Worm (Caenorhabditis elegans): ENCODE data around the gene snpc-3.4.

DNA sequence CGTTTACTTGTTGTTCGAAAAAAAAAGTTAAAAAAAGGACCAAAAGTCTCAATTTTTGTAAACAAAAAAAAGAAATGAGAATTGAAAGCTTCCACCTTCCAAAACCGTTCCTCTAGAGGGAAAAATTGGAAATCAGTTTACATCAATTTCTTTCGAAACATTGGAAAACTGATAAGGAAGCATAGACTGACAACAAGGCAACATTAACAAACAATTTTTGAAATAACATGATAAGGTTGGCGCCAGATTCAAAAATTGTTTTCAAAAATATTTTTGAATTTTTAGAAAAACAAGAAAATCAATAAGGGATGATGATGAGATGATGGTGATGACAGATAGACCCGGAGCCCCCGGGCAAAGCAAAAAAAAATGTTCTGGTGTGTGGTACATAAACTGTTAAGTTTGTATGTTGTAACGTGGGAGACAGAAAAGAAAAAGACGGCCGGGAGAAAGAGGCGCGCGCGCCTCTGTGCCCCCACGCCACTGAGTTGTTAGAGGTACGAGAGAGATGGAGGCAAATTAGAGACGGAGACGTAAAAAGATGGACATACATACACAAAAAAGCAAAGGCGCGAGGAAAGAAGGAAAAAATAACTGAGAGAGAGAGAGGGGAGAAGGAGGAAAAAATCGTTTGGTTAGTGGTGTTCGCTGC, 39.7 kb upstream of the snpc-3.4 start:
- TF ChIP-seq F16B12.6 (tag; optimal IDR thresholded peaks at IDR 0.05): no peak
- TF ChIP-seq ces-1 (GFP tag; optimal IDR thresholded peaks at IDR 0.05): no peak
- TF ChIP-seq lin-13 (GFP tag; optimal IDR thresholded peaks at IDR 0.05): peak; percentile 21
